Fruit fly (Drosophila melanogaster) whole organism, embryonic: ENCODE data around the gene CG43400.

Experiments used
- ATbp ChIP-seq: fragments of 200-800 bp; sonication (Bioruptor generic); optimal IDR thresholded peaks from 2 replicates; lab custom pipeline; 2017; ENCODE audit warnings: missing biosample characterization, mild to moderate bottlenecking, missing genetic modification characterization, missing genetic modification reagents
- CG10267 ChIP-seq: fragments of 200-800 bp; sonication (Bioruptor generic); optimal IDR thresholded peaks from 2 replicates; lab custom pipeline; 2018; ENCODE audit warnings: missing biosample characterization, mild to moderate bottlenecking, missing genetic modification characterization, moderate library complexity
- CG10543 ChIP-seq: fragments of 200-800 bp; sonication (Bioruptor generic); optimal IDR thresholded peaks from 3 replicates; lab custom pipeline; 2017; ENCODE audit warnings: missing biosample characterization, mild to moderate bottlenecking, missing genetic modification characterization, moderate library complexity
- CG10654 ChIP-seq: fragments of 200-800 bp; sonication (Bioruptor generic); optimal IDR thresholded peaks from 2 replicates; lab custom pipeline; 2016; ENCODE audit warnings: missing biosample characterization, missing genetic modification characterization
- CG11247 ChIP-seq: fragments of 200-800 bp; sonication (Bioruptor generic); IDR thresholded peaks from 2 replicates; pipeline ENCODE4 v1.3.6; 2022; ENCODE audit warnings: missing biosample characterization, missing genetic modification characterization
- CG12659 ChIP-seq: fragments of 200-800 bp; sonication (Bioruptor generic); optimal IDR thresholded peaks from 3 replicates; lab custom pipeline; 2017; ENCODE audit warnings: mild to moderate bottlenecking, missing biosample characterization, missing genetic modification reagents, missing genetic modification characterization
- CG13123 ChIP-seq: fragments of 200-800 bp; sonication (Bioruptor generic); optimal IDR thresholded peaks from 2 replicates; lab custom pipeline; 2016; ENCODE audit warnings: missing biosample characterization, missing genetic modification characterization
- CG13894 ChIP-seq: fragments of 200-800 bp; sonication (Bioruptor generic); optimal IDR thresholded peaks from 3 replicates; lab custom pipeline; 2018; ENCODE audit warnings: missing biosample characterization, mild to moderate bottlenecking, missing genetic modification characterization, moderate library complexity
- CG15479 ChIP-seq: fragments of 200-800 bp; sonication (Bioruptor generic); optimal IDR thresholded peaks from 3 replicates; lab custom pipeline; 2019; ENCODE audit warnings: missing biosample characterization, mild to moderate bottlenecking, missing genetic modification characterization, moderate library complexity
- CG15601 ChIP-seq: fragments of 200-800 bp; sonication (Bioruptor generic); optimal IDR thresholded peaks from 3 replicates; lab custom pipeline; 2019; ENCODE audit warnings: missing biosample characterization, mild to moderate bottlenecking, missing genetic modification characterization, moderate library complexity
- CG1602 ChIP-seq: fragments of 200-800 bp; sonication (Bioruptor generic); optimal IDR thresholded peaks from 3 replicates; lab custom pipeline; 2016; ENCODE audit warnings: missing biosample characterization, missing genetic modification characterization
- CG17568 ChIP-seq: fragments of 200-800 bp; sonication (Bioruptor generic); optimal IDR thresholded peaks from 2 replicates; lab custom pipeline; 2018; ENCODE audit warnings: missing biosample characterization, mild to moderate bottlenecking, missing genetic modification characterization, moderate library complexity
- CG18764 ChIP-seq: fragments of 200-800 bp; sonication (Bioruptor generic); optimal IDR thresholded peaks from 3 replicates; lab custom pipeline; 2016; ENCODE audit warnings: missing biosample characterization, missing genetic modification characterization
- CG2889 ChIP-seq: fragments of 200-800 bp; sonication (Bioruptor generic); IDR thresholded peaks from 3 replicates; pipeline ENCODE4 v1.3.6; 2022; ENCODE audit warnings: missing biosample characterization, missing genetic modification characterization
- CG31388 ChIP-seq: fragments of 200-800 bp; sonication (Bioruptor generic); optimal IDR thresholded peaks from 2 replicates; lab custom pipeline; 2016; ENCODE audit warnings: missing biosample characterization, missing genetic modification characterization
- CG34422 ChIP-seq: fragments of 200-800 bp; sonication (Bioruptor generic); IDR thresholded peaks from 3 replicates; pipeline ENCODE4 v1.3.6; 2022; ENCODE audit warnings: missing biosample characterization, missing genetic modification characterization
- CG6175 ChIP-seq: fragments of 200-800 bp; sonication (Bioruptor generic); IDR thresholded peaks from 3 replicates; pipeline ENCODE4 v1.3.6; 2022; ENCODE audit warnings: missing biosample characterization, missing genetic modification characterization
- Dbx ChIP-seq: fragments of 200-800 bp; sonication (Bioruptor generic); IDR thresholded peaks from 3 replicates; pipeline ENCODE4 v1.3.6; 2022; ENCODE audit warnings: missing biosample characterization, missing genetic modification characterization
- Doc2 ChIP-seq: fragments of 200-800 bp; sonication (Bioruptor generic); IDR thresholded peaks from 2 replicates; pipeline ENCODE4 v1.3.6; 2022; ENCODE audit warnings: missing biosample characterization, missing genetic modification characterization
- Fer1 ChIP-seq: fragments of 200-800 bp; sonication (Bioruptor generic); optimal IDR thresholded peaks from 2 replicates; lab custom pipeline; 2017; ENCODE audit warnings: missing biosample characterization, mild to moderate bottlenecking, missing genetic modification characterization
- Fer2 ChIP-seq: fragments of 200-800 bp; sonication (Bioruptor generic); optimal IDR thresholded peaks from 2 replicates; lab custom pipeline; 2018; ENCODE audit warnings: missing biosample characterization, mild to moderate bottlenecking, missing genetic modification characterization, moderate library complexity
- H15 ChIP-seq: fragments of 200-800 bp; sonication (Bioruptor generic); IDR thresholded peaks from 3 replicates; pipeline ENCODE4 v1.3.6; 2022; ENCODE audit warnings: missing biosample characterization, missing genetic modification characterization
- Meics ChIP-seq: fragments of 200-800 bp; sonication (Bioruptor generic); optimal IDR thresholded peaks from 2 replicates; lab custom pipeline; 2017; ENCODE audit warnings: missing biosample characterization, mild to moderate bottlenecking, missing genetic modification characterization
- Nf-YB ChIP-seq: fragments of 200-800 bp; sonication (Bioruptor generic); optimal IDR thresholded peaks from 3 replicates; lab custom pipeline; 2019; ENCODE audit warnings: missing biosample characterization, mild to moderate bottlenecking, missing genetic modification characterization, moderate library complexity
- Optix ChIP-seq: fragments of 200-800 bp; sonication (Bioruptor generic); IDR thresholded peaks from 3 replicates; pipeline ENCODE4 v1.3.6; 2022; ENCODE audit warnings: missing biosample characterization, missing genetic modification characterization
- PHDP ChIP-seq: fragments of 200-800 bp; sonication (Bioruptor generic); optimal IDR thresholded peaks from 3 replicates; lab custom pipeline; 2018; ENCODE audit warnings: missing biosample characterization, mild to moderate bottlenecking, missing genetic modification characterization, moderate library complexity
- Ravus ChIP-seq: fragments of 200-800 bp; sonication (Bioruptor generic); IDR thresholded peaks from 2 replicates; pipeline ENCODE4 v1.3.6; 2022; ENCODE audit warnings: missing biosample characterization, missing genetic modification characterization
- Rfx ChIP-seq: fragments of 200-800 bp; sonication (Bioruptor generic); IDR thresholded peaks from 2 replicates; pipeline ENCODE4 v1.3.6; 2022; ENCODE audit warnings: missing biosample characterization, missing genetic modification characterization
- Scr ChIP-seq: fragments of 200-800 bp; sonication (Bioruptor generic); IDR thresholded peaks from 2 replicates; pipeline ENCODE4 v1.3.6; 2022; ENCODE audit warnings: missing biosample characterization, missing genetic modification characterization; ENCODE audit not compliant: partially characterized antibody
- Vsx1 ChIP-seq: fragments of 200-800 bp; sonication (Bioruptor generic); optimal IDR thresholded peaks from 2 replicates; lab custom pipeline; 2017; ENCODE audit warnings: missing biosample characterization, mild to moderate bottlenecking, missing genetic modification characterization, missing genetic modification reagents
- ash1 ChIP-seq: fragments of 200-800 bp; sonication (Bioruptor generic); optimal IDR thresholded peaks from 2 replicates; lab custom pipeline; 2018; ENCODE audit warnings: missing biosample characterization, mild to moderate bottlenecking, missing genetic modification characterization
- disco-r ChIP-seq: fragments of 200-800 bp; sonication (Bioruptor generic); optimal IDR thresholded peaks from 2 replicates; lab custom pipeline; 2016; ENCODE audit warnings: missing biosample characterization, missing genetic modification characterization
- en ChIP-seq: fragments of 200-800 bp; sonication (Bioruptor generic); optimal IDR thresholded peaks from 2 replicates; lab custom pipeline; 2016; ENCODE audit warnings: missing biosample characterization, missing genetic modification characterization
- gcm2 ChIP-seq: fragments of 200-800 bp; sonication (Bioruptor generic); optimal IDR thresholded peaks from 2 replicates; lab custom pipeline; 2016; ENCODE audit warnings: missing biosample characterization, missing genetic modification characterization
- gsb ChIP-seq: fragments of 200-800 bp; sonication (Bioruptor generic); IDR thresholded peaks from 2 replicates; pipeline ENCODE4 v1.3.6; 2022; ENCODE audit warnings: missing biosample characterization, missing genetic modification characterization
- inv ChIP-seq: fragments of 200-800 bp; sonication (Bioruptor generic); IDR thresholded peaks from 2 replicates; pipeline ENCODE4 v1.3.6; 2022; ENCODE audit warnings: missing biosample characterization, missing genetic modification characterization; ENCODE audit not compliant: partially characterized antibody
- kni ChIP-seq: fragments of 200-800 bp; sonication (Bioruptor generic); optimal IDR thresholded peaks from 3 replicates; lab custom pipeline; 2017; ENCODE audit warnings: mild to moderate bottlenecking, missing biosample characterization, missing genetic modification reagents, missing genetic modification characterization
- knrl ChIP-seq: fragments of 200-800 bp; sonication (Bioruptor generic); IDR thresholded peaks from 3 replicates; pipeline ENCODE4 v1.3.6; 2022; ENCODE audit warnings: missing biosample characterization, missing genetic modification characterization; ENCODE audit not compliant: partially characterized antibody
- org-1 ChIP-seq: fragments of 200-800 bp; sonication (Bioruptor generic); optimal IDR thresholded peaks from 2 replicates; lab custom pipeline; 2017; ENCODE audit warnings: missing biosample characterization, missing genetic modification characterization
- shn ChIP-seq: fragments of 200-800 bp; sonication (Bioruptor generic); optimal IDR thresholded peaks from 3 replicates; lab custom pipeline; 2016; ENCODE audit warnings: missing biosample characterization, missing genetic modification characterization
- sima ChIP-seq: fragments of 200-800 bp; sonication (Bioruptor generic); optimal IDR thresholded peaks from 2 replicates; lab custom pipeline; 2016; ENCODE audit warnings: missing biosample characterization, missing genetic modification characterization
- sob ChIP-seq: fragments of 200-800 bp; sonication (Bioruptor generic); IDR thresholded peaks from 2 replicates; pipeline ENCODE4 v1.3.6; 2022; ENCODE audit warnings: missing biosample characterization, missing genetic modification characterization
- ssp ChIP-seq: fragments of 200-800 bp; sonication (Bioruptor generic); IDR thresholded peaks from 2 replicates; pipeline ENCODE4 v1.3.6; 2022; ENCODE audit warnings: missing biosample characterization, missing genetic modification characterization
- trem ChIP-seq: fragments of 200-800 bp; optimal IDR thresholded peaks from 3 replicates; lab custom pipeline; 2019; ENCODE audit warnings: missing biosample characterization, mild to moderate bottlenecking, missing genetic modification characterization, moderate library complexity
- trh ChIP-seq: fragments of 200-800 bp; sonication (Bioruptor generic); optimal IDR thresholded peaks from 2 replicates; lab custom pipeline; 2016; ENCODE audit warnings: missing biosample characterization, missing genetic modification characterization
- vnd ChIP-seq: fragments of 200-800 bp; sonication (Bioruptor generic); IDR thresholded peaks from 3 replicates; pipeline ENCODE4 v1.3.6; 2022; ENCODE audit warnings: missing biosample characterization, missing genetic modification characterization; ENCODE audit not compliant: partially characterized antibody
- wor ChIP-seq: fragments of 200-800 bp; sonication (Bioruptor generic); IDR thresholded peaks from 2 replicates; pipeline ENCODE4 v1.3.6; 2022; ENCODE audit warnings: missing biosample characterization, missing genetic modification characterization
- zen2 ChIP-seq: fragments of 200-800 bp; sonication (Bioruptor generic); IDR thresholded peaks from 3 replicates; pipeline ENCODE4 v1.3.6; 2022; ENCODE audit warnings: missing biosample characterization, missing genetic modification characterization; ENCODE audit not compliant: partially characterized antibody

The CG43400 gene

DNA sequence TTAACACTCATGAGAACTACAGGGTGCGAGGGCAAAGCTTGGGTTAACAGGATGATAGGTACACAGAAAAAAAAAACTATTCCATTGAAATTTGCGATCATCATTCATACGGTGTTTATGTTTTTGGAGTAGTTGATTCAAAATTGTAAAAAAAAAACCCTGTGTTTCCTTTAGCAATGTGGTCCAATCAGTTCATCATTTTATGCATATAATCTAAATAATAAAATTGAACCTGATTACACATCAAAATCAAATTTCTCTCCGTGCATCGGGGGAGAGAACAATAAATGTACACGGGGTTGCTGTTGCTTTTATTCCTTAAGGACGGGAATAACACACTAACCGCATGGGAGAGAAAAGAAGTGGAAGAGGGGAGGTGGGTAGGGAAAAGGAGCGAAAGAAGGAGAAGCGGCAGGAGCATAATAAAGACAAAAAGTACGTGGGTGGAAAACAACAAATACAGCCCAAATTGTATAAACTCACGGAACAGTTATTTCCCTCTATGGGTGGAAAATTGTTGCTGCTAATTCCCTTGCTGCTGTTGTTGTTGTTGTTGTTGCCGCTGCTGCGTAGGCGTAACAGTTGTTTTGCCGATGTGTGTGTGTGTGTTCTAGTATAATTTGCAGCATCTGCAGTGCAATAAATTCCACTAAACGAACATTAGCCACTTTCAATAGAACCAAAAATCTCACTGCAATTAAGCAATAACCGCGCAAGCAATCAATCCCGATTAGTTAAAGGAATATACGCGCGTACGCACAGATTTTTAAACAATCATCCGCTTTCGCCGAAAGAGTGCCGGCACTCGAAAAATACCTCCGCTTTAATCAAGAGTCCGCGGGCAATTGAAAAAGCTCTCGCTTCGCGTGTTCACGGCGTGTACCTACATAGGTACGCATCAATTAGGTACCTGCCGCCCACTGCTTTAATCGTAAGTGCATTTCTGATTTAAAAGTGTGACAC, 27.1 kb upstream of the CG43400 start, which contains the start of gene Agpat2 (continued):
- peak; percentile 29 for TF ChIP-seq CG31388 (GFP tag; lab: Kevin White, UChicago)
- TF ChIP-seq CG2889 (GFP tag; lab: Robert Waterston, UW) = peak; percentile 41; the same call in 1 of the 3 replicates
- peak; percentile 66; the same call in 2 of the 3 replicates for TF ChIP-seq CG34422 (GFP tag; lab: Robert Waterston, UW)
- no peak; the same call in 1 of the 2 replicates for TF ChIP-seq gsb
- no peak for TF ChIP-seq Scr (GFP tag; lab: Robert Waterston, UW)
- TF ChIP-seq zen2 = no peak
- no peak for TF ChIP-seq knrl (GFP tag; lab: Robert Waterston, UW)
- TF ChIP-seq sob (GFP tag; lab: Robert Waterston, UW) = peak; percentile 76
- TF ChIP-seq Fer2 (tag; lab: Kevin White, UChicago) = peak; percentile 72
- peak; percentile 66 for TF ChIP-seq Nf-YB (GFP tag; lab: Kevin White, UChicago)
- TF ChIP-seq PHDP (tag; lab: Kevin White, UChicago) = peak; percentile 88
- no peak for TF ChIP-seq CG6175 (GFP tag; lab: Robert Waterston, UW)
- peak; percentile 68 for TF ChIP-seq wor (GFP tag; lab: Robert Waterston, UW)
- peak; percentile 44 for TF ChIP-seq Ravus
- peak; percentile 30; the same call in 1 of the 2 replicates for TF ChIP-seq Doc2
- TF ChIP-seq CG18764 (GFP tag; lab: Kevin White, UChicago) = peak; percentile 65
- TF ChIP-seq CG11247 (GFP tag; lab: Robert Waterston, UW) = peak; percentile 59
- peak; percentile 19 for TF ChIP-seq disco-r (GFP tag; lab: Kevin White, UChicago)
- peak; percentile 48 for TF ChIP-seq Vsx1 (GFP tag; lab: Kevin White, UChicago)
- TF ChIP-seq ash1 (GFP tag; lab: Kevin White, UChicago) = no peak
- peak; percentile 67 for TF ChIP-seq CG10543 (GFP tag; lab: Kevin White, UChicago)
- TF ChIP-seq CG1602 = peak; percentile 71
- TF ChIP-seq H15 (GFP tag; lab: Robert Waterston, UW) = peak; percentile 71; the same call in 1 of the 3 replicates
- peak; percentile 77 for TF ChIP-seq org-1 (GFP tag; lab: Kevin White, UChicago)
- TF ChIP-seq CG10267 (tag; lab: Kevin White, UChicago) = peak; percentile 80
- peak; percentile 66 for TF ChIP-seq ssp (GFP tag; lab: Robert Waterston, UW)
- peak; percentile 85 for TF ChIP-seq Meics (GFP tag; lab: Kevin White, UChicago)
- TF ChIP-seq Dbx (GFP tag; lab: Robert Waterston, UW) = peak; percentile 61; the same call in 1 of the 3 replicates
- TF ChIP-seq en (GFP tag; lab: Kevin White, UChicago) = peak; percentile 67
- no peak for TF ChIP-seq inv (GFP tag; lab: Robert Waterston, UW)
- TF ChIP-seq gcm2 (GFP tag; lab: Kevin White, UChicago) = peak; percentile 35
- peak; percentile 76 for TF ChIP-seq shn (GFP tag; lab: Kevin White, UChicago)
- TF ChIP-seq ATbp (GFP tag; lab: Kevin White, UChicago) = peak; percentile 82
- peak; percentile 76 for TF ChIP-seq Optix (GFP tag; lab: Robert Waterston, UW)
- TF ChIP-seq CG12659 (GFP tag; lab: Kevin White, UChicago) = peak; percentile 80
- peak; percentile 78 for TF ChIP-seq CG13894 (tag; lab: Kevin White, UChicago)
- TF ChIP-seq trh (GFP tag; lab: Kevin White, UChicago) = peak; percentile 45
- TF ChIP-seq CG15601 = peak; percentile 82
- TF ChIP-seq kni (GFP tag; lab: Kevin White, UChicago) = peak; percentile 34
- peak; percentile 22 for TF ChIP-seq sima (GFP tag; lab: Kevin White, UChicago)
- peak; percentile 82 for TF ChIP-seq CG10654
- no peak for TF ChIP-seq vnd (GFP tag; lab: Robert Waterston, UW)
- TF ChIP-seq CG15479 (GFP tag; lab: Kevin White, UChicago) = no peak
- peak; percentile 72 for TF ChIP-seq Rfx (GFP tag; lab: Robert Waterston, UW)
- TF ChIP-seq CG17568 (GFP tag; lab: Kevin White, UChicago) = peak; percentile 77
- peak; percentile 90 for TF ChIP-seq Fer1 (GFP tag; lab: Kevin White, UChicago)
- TF ChIP-seq CG13123 (GFP tag; lab: Kevin White, UChicago) = peak; percentile 60
- TF ChIP-seq trem = peak; percentile 81
